Worm (Caenorhabditis elegans) whole organism, L4/young adult: ENCODE data around the gene inos-1.

Experiments used
- W03F9.2 ChIP-seq: fragments of 150-350 bp; optimal IDR thresholded peaks from 2 replicates; lab custom pipeline; 2014; ENCODE audit warnings: missing biosample characterization, missing genetic modification characterization
- dao-5 ChIP-seq: sonication (generic microtip); optimal IDR thresholded peaks from 2 replicates; lab custom pipeline; 2016; ENCODE audit warnings: missing genotype, missing genetic modification characterization, moderate library complexity, missing compliant biosample characterization
- him-1 ChIP-seq: sonication (generic microtip); optimal IDR thresholded peaks from 2 replicates; lab custom pipeline; 2016; ENCODE audit warnings: missing genotype, missing genetic modification reagents, missing genetic modification characterization, missing compliant biosample characterization

DNA sequence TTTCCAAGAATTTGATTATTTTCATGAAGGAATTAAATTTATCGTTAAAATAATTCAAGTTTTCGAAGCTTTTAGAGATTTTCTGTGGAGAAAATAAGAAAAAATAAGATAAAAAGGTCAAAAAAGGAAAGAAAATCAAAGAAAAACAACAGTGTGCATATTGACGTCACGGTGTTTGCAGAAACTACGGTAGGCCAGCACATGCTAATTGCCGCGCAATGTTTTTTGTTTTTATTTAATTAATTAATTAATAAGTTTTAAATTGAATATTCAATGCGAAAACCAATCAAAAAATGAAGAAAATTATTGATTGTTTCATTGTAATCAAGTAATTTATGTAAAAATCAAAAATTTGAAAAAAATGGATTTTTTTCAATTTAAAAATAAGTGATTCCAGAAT, 47.8 kb upstream of the inos-1 start:
- TF ChIP-seq him-1 (tag; lab: Kevin White, UChicago) (no peak), dao-5 (no peak), W03F9.2 (tag; lab: Kevin White, UChicago) (no peak)
